Worm (Caenorhabditis elegans) whole organism, L2 larva: Measurements from ENCODE around the gene sru-42.

Experiments used
- F13H6.1 ChIP-seq: sonication (generic microtip); optimal IDR thresholded peaks from 2 replicates; lab custom pipeline; 2016; ENCODE audit warnings: missing genetic modification characterization, missing compliant biosample characterization
- R02D3.7 ChIP-seq: fragments of 150-350 bp; optimal IDR thresholded peaks from 2 replicates; lab custom pipeline; 2014; ENCODE audit warnings: missing biosample characterization, missing genetic modification characterization
- alr-1 ChIP-seq: fragments of 150-350 bp; optimal IDR thresholded peaks from 2 replicates; lab custom pipeline; 2014; ENCODE audit warnings: missing biosample characterization, missing genetic modification characterization
- aly-2 ChIP-seq: fragments of 150-350 bp; optimal IDR thresholded peaks from 2 replicates; lab custom pipeline; 2014; ENCODE audit warnings: missing biosample characterization, missing genetic modification characterization
- ama-1 ChIP-seq: fragments of 150-350 bp; optimal IDR thresholded peaks from 2 replicates; lab custom pipeline; 2018; ENCODE audit warnings: inconsistent platforms
- blmp-1 ChIP-seq: sonication (generic microtip); optimal IDR thresholded peaks from 2 replicates; lab custom pipeline; 2017; ENCODE audit warnings: missing genetic modification characterization, mild to moderate bottlenecking, missing compliant biosample characterization, antibody characterized with exemption, moderate library complexity; ENCODE audit not compliant: insufficient read depth
- ceh-82 ChIP-seq: fragments of 150-350 bp; optimal IDR thresholded peaks from 2 replicates; lab custom pipeline; 2014; ENCODE audit warnings: missing biosample characterization, missing genetic modification characterization
- crh-2 ChIP-seq: sonication (generic microtip); optimal IDR thresholded peaks from 2 replicates; lab custom pipeline; 2017; ENCODE audit warnings: missing biosample characterization, missing genetic modification characterization
- egl-27 ChIP-seq: sonication (generic microtip); optimal IDR thresholded peaks from 3 replicates; lab custom pipeline; 2017; ENCODE audit warnings: missing biosample characterization, missing genetic modification reagents, missing genetic modification characterization
- elt-3 ChIP-seq: sonication (generic microtip); optimal IDR thresholded peaks from 2 replicates; lab custom pipeline; 2017; ENCODE audit warnings: missing biosample characterization, missing genetic modification characterization
- fos-1 ChIP-seq: fragments of 150-350 bp; optimal IDR thresholded peaks from 2 replicates; lab custom pipeline; 2014; ENCODE audit warnings: missing biosample characterization, missing genetic modification characterization
- gmeb-1 ChIP-seq: fragments of 150-350 bp; optimal IDR thresholded peaks from 2 replicates; lab custom pipeline; 2014; ENCODE audit warnings: missing biosample characterization, missing genetic modification characterization
- lin-11 ChIP-seq: fragments of 150-350 bp; sonication (generic microtip); optimal IDR thresholded peaks from 2 replicates; lab custom pipeline; 2014; ENCODE audit warnings: missing biosample characterization, missing genetic modification characterization, inconsistent platforms, mixed read lengths
- mdl-1 ChIP-seq, 2 experiments: fragments of 150-350 bp in 1 of 2; sonication (generic microtip) in 1 of 2; optimal IDR thresholded peaks; 2 replicates each; lab custom pipeline; 2017; ENCODE audit warnings: missing biosample characterization in 2 of 2, missing genetic modification characterization in 2 of 2
- nhr-11 ChIP-seq: fragments of 150-350 bp; optimal IDR thresholded peaks from 2 replicates; lab custom pipeline; 2014; ENCODE audit warnings: missing biosample characterization, missing genetic modification characterization
- nhr-237 ChIP-seq: fragments of 150-350 bp; optimal IDR thresholded peaks from 2 replicates; lab custom pipeline; 2014; ENCODE audit warnings: missing biosample characterization, missing genetic modification characterization
- nhr-25 ChIP-seq: fragments of 150-350 bp; sonication (generic microtip); optimal IDR thresholded peaks from 3 replicates; lab custom pipeline; 2014; ENCODE audit warnings: missing biosample characterization, missing genetic modification characterization
- sma-9 ChIP-seq, 2 experiments: fragments of 150-350 bp in 1 of 2; sonication (generic microtip) in 1 of 2; optimal IDR thresholded peaks; 2 replicates each; lab custom pipeline; 2014 to 2016; ENCODE audit warnings: missing genetic modification characterization in 2 of 2, mild to moderate bottlenecking in 1 of 2, missing biosample characterization in 1 of 2, missing compliant biosample characterization in 1 of 2, missing genetic modification reagents in 1 of 2, moderate library complexity in 1 of 2
- ztf-11 ChIP-seq: sonication (generic microtip); optimal IDR thresholded peaks from 2 replicates; lab custom pipeline; 2017; ENCODE audit warnings: missing biosample characterization, missing genetic modification characterization

The sru-42 gene

ce11 chrV:15699799-15700198 is 49.5 kb downstream of the sru-42 start, which contains the start of gene nhr-199:
Gene nhr-199, minus strand, starts transcription at chrV:15699899.
- TF ChIP-seq fos-1 (tag; lab: Kevin White, UChicago) (no peak), sma-9 (GFP tag; optimal IDR thresholded peaks at IDR 0.05; lab: Kevin White, UChicago) (no peak), sma-9 (tag; optimal IDR thresholded peaks at IDR 0.05; lab: Kevin White, UChicago) (no peak), elt-3 (tag; lab: Kevin White, UChicago) (no peak), blmp-1 (tag; lab: Kevin White, UChicago) (no peak), alr-1 (tag; lab: Kevin White, UChicago) (no peak), R02D3.7 (tag; lab: Kevin White, UChicago) (no peak), nhr-237 (tag; lab: Kevin White, UChicago) (no peak), mdl-1 (tag; optimal IDR thresholded peaks at IDR 0.05; lab: Kevin White, UChicago) (no peak), ceh-82 (tag; lab: Kevin White, UChicago) (no peak), ztf-11 (tag; lab: Kevin White, UChicago) (no peak), nhr-11 (tag; lab: Kevin White, UChicago) (no peak), aly-2 (no peak), ama-1 (lab: Kevin White, UChicago) (no peak), crh-2 (tag; lab: Kevin White, UChicago) (no peak), nhr-25 (tag; lab: Kevin White, UChicago) (no peak), egl-27 (tag; lab: Kevin White, UChicago) (no peak), gmeb-1 (tag; lab: Kevin White, UChicago) (no peak), lin-11 (tag; lab: Kevin White, UChicago) (no peak), F13H6.1 (tag; lab: Kevin White, UChicago) (no peak)
